Worm (Caenorhabditis elegans): ENCODE data around the gene T28A11.19.

ce11 chrV:3230150-3230549, 39.2 kb downstream of the T28A11.19 start:
- no peak for TF ChIP-seq dpl-1 (GFP tag; optimal IDR thresholded peaks at IDR 0.05)
- no peak for TF ChIP-seq nhr-28 (tag; optimal IDR thresholded peaks at IDR 0.05)
- no peak for TF ChIP-seq aly-2 (tag; optimal IDR thresholded peaks at IDR 0.05)
- TF ChIP-seq fkh-10 (GFP tag; optimal IDR thresholded peaks at IDR 0.05): no peak

Data from whole organism, L4 larva.